Worm (Caenorhabditis elegans): ENCODE data around the gene F32D8.5.

The F32D8.5 gene

ce11 chrV:10877808-10878600 lies 16.6 kb upstream of the F32D8.5 start:
- TF ChIP-seq lsy-2 (tag; optimal IDR thresholded peaks at IDR 0.05) (no peak), drap-1 (GFP tag; optimal IDR thresholded peaks at IDR 0.05) (no peak), tbx-8 (GFP tag; optimal IDR thresholded peaks at IDR 0.05) (no peak), nhr-237 (tag; optimal IDR thresholded peaks at IDR 0.05) (no peak), ztf-11 (tag; optimal IDR thresholded peaks at IDR 0.05) (no peak), blmp-1 (tag; optimal IDR thresholded peaks at IDR 0.05) (no peak), sem-2 (GFP tag; optimal IDR thresholded peaks at IDR 0.05) (no peak), ceh-43 (GFP tag; optimal IDR thresholded peaks at IDR 0.05) (no peak), nhr-12 (tag; optimal IDR thresholded peaks at IDR 0.05) (no peak), flh-1 (GFP tag; optimal IDR thresholded peaks at IDR 0.05) (no peak), unc-120 (tag; optimal IDR thresholded peaks at IDR 0.05; ENCODE audit: poor library complexity, severe bottlenecking) (no peak), unc-39 (tag; optimal IDR thresholded peaks at IDR 0.05) (no peak), sptf-1 (tag; optimal IDR thresholded peaks at IDR 0.05) (no peak), lin-32 (GFP tag; optimal IDR thresholded peaks at IDR 0.05) (no peak), mls-2 (tag; optimal IDR thresholded peaks at IDR 0.05) (no peak)

- TF ChIP-seq elt-3 (tag; optimal IDR thresholded peaks at IDR 0.05) = no peak
- TF ChIP-seq ces-1 (GFP tag; optimal IDR thresholded peaks at IDR 0.05) = peak; percentile 97
Observed at ce11 chrV:10880138-10880882, 14.3 kb upstream of the F32D8.5 start, which contains the start of gene F32D8.1. F32D8.1 (plus strand) TSS chrV:10880832.

DNA sequence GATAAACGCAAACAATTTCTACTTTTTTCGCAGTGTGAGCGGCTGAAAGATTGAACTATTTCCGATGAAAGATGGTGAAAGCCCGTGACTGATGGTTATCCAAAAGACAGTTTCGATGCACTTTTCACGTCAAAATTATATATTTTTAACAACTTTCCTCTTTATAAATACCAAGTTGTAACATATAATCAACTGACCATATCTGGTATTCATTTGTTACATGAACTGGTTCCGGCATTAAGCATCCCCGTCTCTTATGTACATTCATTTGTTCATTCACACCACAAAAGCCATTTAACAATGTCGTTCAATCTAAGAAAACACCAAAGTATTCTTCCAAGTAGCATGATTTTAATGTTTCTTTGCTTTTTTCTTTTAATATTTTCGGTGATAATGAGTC lies 11.1 kb upstream of the F32D8.5 start, which contains the start of gene F32D8.2:
F32D8.2 (plus strand) TSS at position 301 of the 400 bp plus-strand sequence.
- no peak for TF ChIP-seq ces-1 (GFP tag; optimal IDR thresholded peaks at IDR 0.05)
- TF ChIP-seq pha-4 (tag; optimal IDR thresholded peaks at IDR 0.05) = no peak
- TF ChIP-seq mep-1 (tag; optimal IDR thresholded peaks at IDR 0.05) = no peak
- TF ChIP-seq cnd-1 (tag; optimal IDR thresholded peaks at IDR 0.05) = no peak
- TF ChIP-seq ceh-39 (tag; optimal IDR thresholded peaks at IDR 0.05) = no peak
- no peak for TF ChIP-seq ceh-43 (GFP tag; optimal IDR thresholded peaks at IDR 0.05)
- no peak for TF ChIP-seq unc-62 (GFP tag; optimal IDR thresholded peaks at IDR 0.05)
- no peak for TF ChIP-seq lin-32 (GFP tag; optimal IDR thresholded peaks at IDR 0.05)
- no peak for TF ChIP-seq lsy-2 (tag; optimal IDR thresholded peaks at IDR 0.05)
- TF ChIP-seq nhr-2 (tag; optimal IDR thresholded peaks at IDR 0.05) = no peak
- no peak for TF ChIP-seq unc-39 (tag; optimal IDR thresholded peaks at IDR 0.05)
- no peak for TF ChIP-seq bed-3 (GFP tag; optimal IDR thresholded peaks at IDR 0.05)
- no peak for TF ChIP-seq elt-3 (tag; optimal IDR thresholded peaks at IDR 0.05)
- TF ChIP-seq zip-8 (tag; optimal IDR thresholded peaks at IDR 0.05) = no peak

- TF ChIP-seq unc-120 (tag; optimal IDR thresholded peaks at IDR 0.05; ENCODE audit: poor library complexity, severe bottlenecking) (no peak), mep-1 (tag; optimal IDR thresholded peaks at IDR 0.05) (no peak), lsy-2 (tag; optimal IDR thresholded peaks at IDR 0.05) (no peak), nhr-28 (tag; optimal IDR thresholded peaks at IDR 0.05) (no peak), ham-2 (GFP tag; optimal IDR thresholded peaks at IDR 0.05) (no peak), ztf-11 (tag; optimal IDR thresholded peaks at IDR 0.05) (no peak), snpc-4 (tag; optimal IDR thresholded peaks at IDR 0.05) (no peak), nhr-76 (tag; optimal IDR thresholded peaks at IDR 0.05) (no peak), ces-1 (GFP tag; optimal IDR thresholded peaks at IDR 0.05) (no peak), mls-2 (tag; optimal IDR thresholded peaks at IDR 0.05) (no peak), tbx-8 (GFP tag; optimal IDR thresholded peaks at IDR 0.05) (no peak), elt-3 (tag; optimal IDR thresholded peaks at IDR 0.05) (no peak), nhr-12 (tag; optimal IDR thresholded peaks at IDR 0.05) (no peak), mab-5 (tag; optimal IDR thresholded peaks at IDR 0.05) (no peak), elt-1 (tag; optimal IDR thresholded peaks at IDR 0.05; ENCODE audit: borderline replicate concordance, insufficient read depth) (no peak), sem-2 (GFP tag; optimal IDR thresholded peaks at IDR 0.05) (no peak), nhr-2 (tag; optimal IDR thresholded peaks at IDR 0.05) (no peak)
Observed at ce11 chrV:10886405-10886887, 8.2 kb upstream of the F32D8.5 start, which contains the start of gene F32D8.3. F32D8.3 (plus strand) TSS chrV:10886837.

Measured in whole organism, mixed stage, embryonic.